Fruit fly (Drosophila melanogaster): Measurements from ENCODE around the gene CG32318.
"Not testable (repeated sequence)": the region's sequence is repeated elsewhere in the genome, so short reads cannot be mapped to it uniquely, and the experiment has no call there.

The CG32318 gene

DNA sequence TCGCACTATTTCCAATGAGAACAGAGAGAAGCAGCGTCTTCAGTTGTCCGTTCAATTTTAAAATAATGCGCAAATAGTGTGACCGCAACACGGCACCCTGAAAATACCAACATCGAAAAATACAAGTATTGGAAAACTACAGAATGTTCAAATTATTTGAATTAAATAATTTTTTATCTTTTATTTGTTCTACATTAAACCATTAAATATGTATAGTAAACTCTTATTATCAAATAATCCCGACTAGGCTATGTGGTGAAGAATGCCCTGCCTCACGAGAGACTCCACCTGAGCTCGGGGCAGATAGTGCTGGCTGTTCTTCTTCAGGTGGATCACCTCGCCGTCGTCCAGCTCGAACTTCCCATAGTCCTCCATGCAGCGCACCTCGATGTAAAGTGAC is at the start of gene CG32318:
CG32318 (minus strand) TSS at position 101 of the 400 bp plus-strand sequence.
- not testable (repeated sequence) for TF ChIP-seq psq, Myc, insv (optimal IDR thresholded peaks at IDR 0.05)

dm6 chr3L:1295693-1296092 is 49.0 kb upstream of the CG32318 start, which contains the start of gene Rabex-5:
TSS of gene Rabex-5 (plus strand) at chr3L:1295913.
- TF ChIP-seq insv (optimal IDR thresholded peaks at IDR 0.05) (no peak), h (optimal IDR thresholded peaks at IDR 0.05) (no peak)

- TF ChIP-seq Sin3A (optimal IDR thresholded peaks at IDR 0.05) (no peak), ttk (optimal IDR thresholded peaks at IDR 0.05) (no peak), Myc (optimal IDR thresholded peaks at IDR 0.05) (no peak), psq (optimal IDR thresholded peaks at IDR 0.05) (no peak), insv (optimal IDR thresholded peaks at IDR 0.05) (no peak), h (optimal IDR thresholded peaks at IDR 0.05) (no peak)
These were observed 48.1 kb upstream of the CG32318 start for dm6 chr3L:1294835-1295234.

dm6 chr3L:1280890-1281622 is 34.3 kb upstream of the CG32318 start:
- TF ChIP-seq Myc (optimal IDR thresholded peaks at IDR 0.05) = no peak
- TF ChIP-seq ttk (optimal IDR thresholded peaks at IDR 0.05) = no peak
- no peak for TF ChIP-seq Sin3A (optimal IDR thresholded peaks at IDR 0.05)
- no peak for TF ChIP-seq psq (optimal IDR thresholded peaks at IDR 0.05)
- TF ChIP-seq h (optimal IDR thresholded peaks at IDR 0.05) = no peak
- TF ChIP-seq insv (optimal IDR thresholded peaks at IDR 0.05) = no peak

- TF ChIP-seq insv (optimal IDR thresholded peaks at IDR 0.05) = no peak
- TF ChIP-seq psq (optimal IDR thresholded peaks at IDR 0.05) = no peak
- TF ChIP-seq Myc (optimal IDR thresholded peaks at IDR 0.05) = no peak
- no peak for TF ChIP-seq Sin3A (optimal IDR thresholded peaks at IDR 0.05)
- no peak for TF ChIP-seq h (optimal IDR thresholded peaks at IDR 0.05)
- TF ChIP-seq ttk (optimal IDR thresholded peaks at IDR 0.05) = no peak
These were observed 33.0 kb upstream of the CG32318 start for dm6 chr3L:1279685-1280084.

dm6 chr3L:1277937-1278336 is 31.2 kb upstream of the CG32318 start:
- TF ChIP-seq ttk (optimal IDR thresholded peaks at IDR 0.05) (no peak), psq (optimal IDR thresholded peaks at IDR 0.05) (no peak), insv (optimal IDR thresholded peaks at IDR 0.05) (no peak), Myc (optimal IDR thresholded peaks at IDR 0.05) (no peak), Sin3A (optimal IDR thresholded peaks at IDR 0.05) (no peak), h (optimal IDR thresholded peaks at IDR 0.05) (no peak)

- TF ChIP-seq Myc (optimal IDR thresholded peaks at IDR 0.05) = no peak
- TF ChIP-seq insv (optimal IDR thresholded peaks at IDR 0.05) = no peak
- TF ChIP-seq Sin3A (optimal IDR thresholded peaks at IDR 0.05) = no peak
- no peak for TF ChIP-seq ttk (optimal IDR thresholded peaks at IDR 0.05)
- no peak for TF ChIP-seq h (optimal IDR thresholded peaks at IDR 0.05)
- TF ChIP-seq psq (optimal IDR thresholded peaks at IDR 0.05) = no peak
These were observed 29.0 kb upstream of the CG32318 start, which contains the start of gene CG32333 for dm6 chr3L:1275767-1276166. TSS of gene CG32333 (plus strand) at chr3L:1275956.

dm6 chr3L:1269013-1269412 is 22.3 kb upstream of the CG32318 start:
- TF ChIP-seq ttk (optimal IDR thresholded peaks at IDR 0.05) (no peak), Myc (optimal IDR thresholded peaks at IDR 0.05) (no peak), insv (optimal IDR thresholded peaks at IDR 0.05) (no peak), psq (optimal IDR thresholded peaks at IDR 0.05) (no peak), h (optimal IDR thresholded peaks at IDR 0.05) (no peak), Sin3A (optimal IDR thresholded peaks at IDR 0.05) (no peak)

- TF ChIP-seq ttk (optimal IDR thresholded peaks at IDR 0.05) = no peak
- no peak for TF ChIP-seq h (optimal IDR thresholded peaks at IDR 0.05)
These were observed 18.8 kb upstream of the CG32318 start for dm6 chr3L:1265423-1266002.

DNA sequence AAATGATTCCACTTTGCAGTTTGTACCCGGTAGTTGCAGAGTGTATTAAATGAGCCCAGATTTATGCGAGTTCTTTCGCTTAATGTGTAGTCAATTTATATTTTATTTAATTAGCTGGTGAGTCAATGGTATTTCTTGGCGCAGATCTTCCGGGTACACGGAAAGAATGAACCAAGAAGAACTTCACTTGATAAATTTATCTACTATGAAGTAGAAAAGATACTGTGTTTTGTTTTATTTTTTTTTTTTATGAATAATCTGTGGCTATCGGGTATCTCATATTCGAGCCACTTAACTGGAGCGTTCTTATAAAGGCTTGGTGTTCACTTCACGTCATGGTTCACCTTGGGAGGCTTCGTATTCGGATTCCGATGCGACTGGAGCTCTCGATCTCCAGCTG is 18.3 kb upstream of the CG32318 start:
- no peak for TF ChIP-seq Sin3A (optimal IDR thresholded peaks at IDR 0.05)
- no peak for TF ChIP-seq h (optimal IDR thresholded peaks at IDR 0.05)
- no peak for TF ChIP-seq ttk (optimal IDR thresholded peaks at IDR 0.05)
- TF ChIP-seq Myc (optimal IDR thresholded peaks at IDR 0.05) = no peak
- no peak for TF ChIP-seq psq (optimal IDR thresholded peaks at IDR 0.05)
- no peak for TF ChIP-seq insv (optimal IDR thresholded peaks at IDR 0.05)

DNA sequence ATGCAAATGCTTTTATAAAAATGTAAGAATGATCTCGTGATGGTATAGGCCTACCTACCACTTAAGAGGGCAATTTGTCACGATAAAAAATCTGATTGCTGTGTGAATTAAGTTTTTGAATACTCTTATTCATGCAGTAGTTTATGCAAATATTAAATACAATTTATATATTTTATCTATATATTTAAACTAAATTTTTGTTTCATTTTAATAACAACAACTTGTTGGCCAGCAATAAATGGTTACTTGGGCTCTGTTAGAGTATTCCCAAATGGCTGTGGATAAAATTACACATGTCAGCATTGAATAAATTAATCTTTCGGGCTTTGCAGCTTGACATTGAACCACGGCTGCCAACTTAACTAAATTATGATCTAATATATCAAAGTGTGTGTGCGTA is 11.8 kb upstream of the CG32318 start:
- TF ChIP-seq h (optimal IDR thresholded peaks at IDR 0.05) (no peak), Sin3A (optimal IDR thresholded peaks at IDR 0.05) (no peak)

- TF ChIP-seq insv (optimal IDR thresholded peaks at IDR 0.05) = no peak
- no peak for TF ChIP-seq Sin3A (optimal IDR thresholded peaks at IDR 0.05)
- TF ChIP-seq h (optimal IDR thresholded peaks at IDR 0.05) = no peak
- TF ChIP-seq psq (optimal IDR thresholded peaks at IDR 0.05) = no peak
- no peak for TF ChIP-seq Myc (optimal IDR thresholded peaks at IDR 0.05)
- no peak for TF ChIP-seq ttk (optimal IDR thresholded peaks at IDR 0.05)
These were observed 9.5 kb upstream of the CG32318 start, which contains the start of gene tfc for dm6 chr3L:1256061-1256780. TSS of gene tfc (plus strand) at chr3L:1256449.
